Fruit fly (Drosophila melanogaster): ENCODE measurements around the gene CG8353.

The CG8353 gene

DNA sequence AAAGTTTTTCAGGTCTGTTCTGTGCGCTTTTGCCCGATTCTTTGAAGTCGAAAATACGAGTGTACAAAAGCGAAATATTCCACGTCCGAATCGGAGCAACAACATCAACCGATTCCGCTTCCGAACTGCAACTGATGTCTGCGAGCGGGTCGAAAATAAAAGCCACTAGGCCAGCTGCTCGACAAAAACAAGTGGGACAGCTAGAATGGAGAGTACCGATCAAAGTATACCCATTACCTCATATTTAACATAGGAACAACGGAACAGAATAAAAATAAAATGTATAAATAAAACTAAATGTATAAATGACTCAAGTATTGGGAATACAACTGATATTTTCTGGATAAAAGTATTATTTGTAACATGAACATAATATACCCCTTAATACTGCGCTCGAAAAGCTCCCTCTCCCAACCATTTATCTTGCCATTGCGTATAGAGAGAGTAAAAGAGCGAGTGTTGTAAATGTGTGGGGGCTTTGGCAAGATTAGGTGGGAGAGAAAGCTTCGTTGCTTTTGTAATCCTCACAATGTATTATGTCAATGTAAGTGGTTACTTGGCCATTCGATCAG, 8.8 kb upstream of the CG8353 start, which contains the start of gene SLC5A11 (continued):
- TF ChIP-seq dan (GFP tag; IDR thresholded peaks at IDR 0.05): peak; percentile 49
- TF ChIP-seq nmo (GFP tag; optimal IDR thresholded peaks at IDR 0.05): peak; percentile 100
- peak; percentile 97 for TF ChIP-seq CG12942 (GFP tag; optimal IDR thresholded peaks at IDR 0.05)
- TF ChIP-seq BtbVII (GFP tag; optimal IDR thresholded peaks at IDR 0.05): peak; percentile 97
- peak; percentile 85 for TF ChIP-seq unpg (GFP tag; optimal IDR thresholded peaks at IDR 0.05)
- TF ChIP-seq HLHmδ (GFP tag; optimal IDR thresholded peaks at IDR 0.05): no peak
- TF ChIP-seq mld (GFP tag; IDR thresholded peaks at IDR 0.05; ENCODE audit: partially characterized antibody): no peak
- TF ChIP-seq eyg (GFP tag; optimal IDR thresholded peaks at IDR 0.05): peak; percentile 96
- TF ChIP-seq danr (GFP tag; IDR thresholded peaks at IDR 0.05): peak; percentile 99
- peak; percentile 100 for TF ChIP-seq Atf6 (GFP tag; IDR thresholded peaks at IDR 0.05)
- no peak for TF ChIP-seq D (optimal IDR thresholded peaks at IDR 0.05)
- TF ChIP-seq D (GFP tag; optimal IDR thresholded peaks at IDR 0.05): peak; percentile 98
- TF ChIP-seq ems (GFP tag; optimal IDR thresholded peaks at IDR 0.05): peak; percentile 99
- peak; percentile 99 for TF ChIP-seq lab (GFP tag; optimal IDR thresholded peaks at IDR 0.05)
- peak; percentile 70 for TF ChIP-seq CG15696 (tag; optimal IDR thresholded peaks at IDR 0.05)
- peak; percentile 99 for TF ChIP-seq Abd-B (GFP tag; optimal IDR thresholded peaks at IDR 0.05)
- peak; percentile 89 for TF ChIP-seq ranshi (GFP tag; IDR thresholded peaks at IDR 0.05)
- peak; percentile 82 for TF ChIP-seq CG31365 (tag; optimal IDR thresholded peaks at IDR 0.05)
- TF ChIP-seq CG4424 (GFP tag; optimal IDR thresholded peaks at IDR 0.05): peak; percentile 94
- peak; percentile 98 for TF ChIP-seq Hmr (GFP tag; optimal IDR thresholded peaks at IDR 0.05)
- TF ChIP-seq esg (GFP tag; conservative IDR thresholded peaks at IDR 0.05): peak; percentile 97
- no peak for TF ChIP-seq hkb (optimal IDR thresholded peaks at IDR 0.05)
- TF ChIP-seq hkb (GFP tag; IDR thresholded peaks at IDR 0.05): peak; percentile 92
- peak; percentile 97 for TF ChIP-seq otp (GFP tag; IDR thresholded peaks at IDR 0.05)
- TF ChIP-seq Sry-β (GFP tag; optimal IDR thresholded peaks at IDR 0.05): peak; percentile 44
- peak; percentile 95 for TF ChIP-seq Deaf1 (tag; optimal IDR thresholded peaks at IDR 0.05)
- peak; percentile 29 for TF ChIP-seq Dref (GFP tag; IDR thresholded peaks at IDR 0.05)
- TF ChIP-seq HHEX (GFP tag; optimal IDR thresholded peaks at IDR 0.05): peak; percentile 97
- TF ChIP-seq so (GFP tag; IDR thresholded peaks at IDR 0.05): peak; percentile 99
- peak; percentile 98 for TF ChIP-seq stc (GFP tag; IDR thresholded peaks at IDR 0.05)
- TF ChIP-seq Usf (GFP tag; optimal IDR thresholded peaks at IDR 0.05): peak; percentile 96
- peak; percentile 97 for TF ChIP-seq CG17359 (tag; optimal IDR thresholded peaks at IDR 0.05)
- TF ChIP-seq CG12219 (GFP tag; optimal IDR thresholded peaks at IDR 0.05): peak; percentile 93
- no peak for TF ChIP-seq Sin3A (optimal IDR thresholded peaks at IDR 0.05)
- TF ChIP-seq CG7839 (tag; optimal IDR thresholded peaks at IDR 0.05): peak; percentile 100
- TF ChIP-seq CG7556 (GFP tag; optimal IDR thresholded peaks at IDR 0.05): peak; percentile 99
- peak; percentile 94 for TF ChIP-seq CG1529 (GFP tag; optimal IDR thresholded peaks at IDR 0.05)
- peak; percentile 94 for TF ChIP-seq CoRest (tag; optimal IDR thresholded peaks at IDR 0.05)
- TF ChIP-seq Dp (GFP tag; optimal IDR thresholded peaks at IDR 0.05): peak; percentile 5
- peak; percentile 79 for TF ChIP-seq CG10366 (GFP tag; IDR thresholded peaks at IDR 0.05)
- peak; percentile 96 for TF ChIP-seq CG6813 (GFP tag; optimal IDR thresholded peaks at IDR 0.05)
- no peak for TF ChIP-seq CG34224 (GFP tag; IDR thresholded peaks at IDR 0.05; ENCODE audit: partially characterized antibody)
- TF ChIP-seq her (GFP tag; optimal IDR thresholded peaks at IDR 0.05): peak; percentile 87
- peak; percentile 87 for TF ChIP-seq Chrac-16 (GFP tag; optimal IDR thresholded peaks at IDR 0.05)
- peak; percentile 94 for TF ChIP-seq CG1024 (GFP tag; IDR thresholded peaks at IDR 0.05)
- TF ChIP-seq CG13894 (tag; optimal IDR thresholded peaks at IDR 0.05): peak; percentile 94
- TF ChIP-seq sens-2 (GFP tag; IDR thresholded peaks at IDR 0.05): peak; percentile 95
- peak; percentile 99 for TF ChIP-seq bcd (GFP tag; optimal IDR thresholded peaks at IDR 0.05)
- TF ChIP-seq CHES-1-like (GFP tag; optimal IDR thresholded peaks at IDR 0.05): peak; percentile 54
- peak; percentile 100 for TF ChIP-seq Med (GFP tag)
- TF ChIP-seq ssp (GFP tag; IDR thresholded peaks at IDR 0.05): peak; percentile 91

All from whole organism, embryonic.